Fruit fly (Drosophila melanogaster) whole organism, embryonic: ENCODE results near the gene Lasp.
A peak's percentile ranks its signal among the peaks of the same experiment; 100 is the strongest.

Source experiments
- Ada2b ChIP-seq: fragments of 200-800 bp; sonication (Bioruptor generic); IDR thresholded peaks from 2 replicates; pipeline ENCODE4 v1.3.6; 2022; ENCODE audit warnings: missing biosample characterization, missing genetic modification characterization
- CG11085 ChIP-seq: fragments of 200-800 bp; sonication (Bioruptor generic); IDR thresholded peaks from 2 replicates; pipeline ENCODE4 v1.3.6; 2022; ENCODE audit warnings: missing biosample characterization, missing genetic modification characterization
- CG13775 ChIP-seq: fragments of 200-800 bp; sonication (Bioruptor generic); optimal IDR thresholded peaks from 3 replicates; lab custom pipeline; 2017; ENCODE audit warnings: missing biosample characterization, mild to moderate bottlenecking, missing genetic modification characterization
- CG14441 ChIP-seq: fragments of 200-800 bp; sonication (Bioruptor generic); IDR thresholded peaks from 2 replicates; pipeline ENCODE4 v1.3.6; 2022; ENCODE audit warnings: missing biosample characterization, missing genetic modification characterization
- CG15011 ChIP-seq: fragments of 200-800 bp; sonication (Bioruptor generic); optimal IDR thresholded peaks from 3 replicates; lab custom pipeline; 2018; ENCODE audit warnings: missing biosample characterization, mild to moderate bottlenecking, missing genetic modification characterization
- CG15479 ChIP-seq: fragments of 200-800 bp; sonication (Bioruptor generic); optimal IDR thresholded peaks from 3 replicates; lab custom pipeline; 2019; ENCODE audit warnings: missing biosample characterization, mild to moderate bottlenecking, missing genetic modification characterization, moderate library complexity
- CG16779 ChIP-seq: fragments of 200-800 bp; sonication (Bioruptor generic); IDR thresholded peaks from 2 replicates; pipeline ENCODE4 v1.3.6; 2022; ENCODE audit warnings: missing biosample characterization, missing genetic modification characterization
- CG17328 ChIP-seq: fragments of 200-800 bp; sonication (Bioruptor generic); IDR thresholded peaks from 2 replicates; pipeline ENCODE4 v1.3.6; 2022; ENCODE audit warnings: missing biosample characterization, missing genetic modification characterization
- CG18599 ChIP-seq: fragments of 200-800 bp; sonication (Bioruptor generic); optimal IDR thresholded peaks from 3 replicates; lab custom pipeline; 2017; ENCODE audit warnings: missing biosample characterization, missing genetic modification characterization, mild to moderate bottlenecking, moderate library complexity, missing genetic modification reagents
- CG2678 ChIP-seq: fragments of 200-800 bp; sonication (Bioruptor generic); optimal IDR thresholded peaks from 3 replicates; lab custom pipeline; 2019; ENCODE audit warnings: missing biosample characterization, mild to moderate bottlenecking, missing genetic modification characterization, moderate library complexity
- CG2875 ChIP-seq: fragments of 200-800 bp; sonication (Bioruptor generic); optimal IDR thresholded peaks from 2 replicates; lab custom pipeline; 2017; ENCODE audit warnings: missing biosample characterization, mild to moderate bottlenecking, missing genetic modification characterization, missing genetic modification reagents
- CG30431 ChIP-seq: fragments of 200-800 bp; sonication (Bioruptor generic); optimal IDR thresholded peaks from 2 replicates; lab custom pipeline; 2017; ENCODE audit warnings: missing biosample characterization, missing genetic modification characterization
- CG31441 ChIP-seq: fragments of 200-800 bp; sonication (Bioruptor generic); IDR thresholded peaks from 2 replicates; pipeline ENCODE4 v1.3.6; 2022; ENCODE audit warnings: missing biosample characterization, missing genetic modification characterization
- CG3407 ChIP-seq: fragments of 200-800 bp; sonication (Bioruptor generic); optimal IDR thresholded peaks from 2 replicates; lab custom pipeline; 2018; ENCODE audit warnings: missing biosample characterization, mild to moderate bottlenecking, missing genetic modification characterization
- CG3847 ChIP-seq: fragments of 200-800 bp; sonication (Bioruptor generic); IDR thresholded peaks from 2 replicates; pipeline ENCODE4 v1.3.6; 2022; ENCODE audit warnings: missing biosample characterization, missing genetic modification characterization
- CG4404 ChIP-seq: fragments of 200-800 bp; sonication (Bioruptor generic); IDR thresholded peaks from 2 replicates; pipeline ENCODE4 v1.3.6; 2022; ENCODE audit warnings: missing biosample characterization, missing genetic modification characterization
- CG6683 ChIP-seq: fragments of 200-800 bp; sonication (Bioruptor generic); optimal IDR thresholded peaks from 2 replicates; lab custom pipeline; 2017; ENCODE audit warnings: missing biosample characterization, mild to moderate bottlenecking, missing genetic modification characterization, missing genetic modification reagents
- CG8944 ChIP-seq: fragments of 200-800 bp; sonication (Bioruptor generic); optimal IDR thresholded peaks from 3 replicates; lab custom pipeline; 2016; ENCODE audit warnings: missing biosample characterization, missing genetic modification characterization
- CG9215 ChIP-seq: fragments of 200-800 bp; sonication (Bioruptor generic); IDR thresholded peaks from 2 replicates; pipeline ENCODE4 v1.3.6; 2022; ENCODE audit warnings: missing biosample characterization, missing genetic modification characterization
- Drgx ChIP-seq: fragments of 200-800 bp; sonication (Bioruptor generic); IDR thresholded peaks from 2 replicates; pipeline ENCODE4 v1.3.6; 2022; ENCODE audit warnings: missing biosample characterization, missing genetic modification characterization
- E2f2 ChIP-seq: fragments of 200-800 bp; sonication (Bioruptor generic); IDR thresholded peaks from 2 replicates; pipeline ENCODE4 v1.3.6; 2022; ENCODE audit warnings: missing biosample characterization, missing genetic modification characterization
- H2.0 ChIP-seq: fragments of 200-800 bp; sonication (Bioruptor generic); IDR thresholded peaks from 2 replicates; pipeline ENCODE4 v1.3.6; 2022; ENCODE audit warnings: missing biosample characterization, missing genetic modification characterization
- HHEX ChIP-seq: fragments of 200-800 bp; sonication (Bioruptor generic); optimal IDR thresholded peaks from 3 replicates; lab custom pipeline; 2017; ENCODE audit warnings: missing biosample characterization, mild to moderate bottlenecking, missing genetic modification characterization, missing genetic modification reagents
- HLH3B ChIP-seq: fragments of 200-800 bp; sonication (Bioruptor generic); IDR thresholded peaks from 2 replicates; pipeline ENCODE4 v1.3.6; 2022; ENCODE audit warnings: missing biosample characterization, missing genetic modification characterization
- Hr51 ChIP-seq, 2 experiments: fragments of 200-800 bp; sonication (Bioruptor generic); optimal IDR thresholded peaks; 2 replicates in 1 of 2; 3 replicates in 1 of 2; lab custom pipeline; 2016 to 2018; ENCODE audit warnings: missing biosample characterization in 2 of 2, missing genetic modification characterization in 2 of 2, mild to moderate bottlenecking in 1 of 2, moderate library complexity in 1 of 2
- MTF-1 ChIP-seq: fragments of 200-800 bp; sonication (Bioruptor generic); optimal IDR thresholded peaks from 2 replicates; lab custom pipeline; 2018; ENCODE audit warnings: missing biosample characterization, mild to moderate bottlenecking, missing genetic modification characterization, borderline replicate concordance
- Max ChIP-seq: fragments of 200-800 bp; sonication (Bioruptor generic); optimal IDR thresholded peaks from 2 replicates; lab custom pipeline; 2016; ENCODE audit warnings: missing biosample characterization, mild to moderate bottlenecking, missing genetic modification characterization
- PHDP ChIP-seq: fragments of 200-800 bp; sonication (Bioruptor generic); optimal IDR thresholded peaks from 3 replicates; lab custom pipeline; 2018; ENCODE audit warnings: missing biosample characterization, mild to moderate bottlenecking, missing genetic modification characterization, moderate library complexity
- Six4 ChIP-seq: fragments of 200-800 bp; sonication (Bioruptor generic); optimal IDR thresholded peaks from 2 replicates; lab custom pipeline; 2016; ENCODE audit warnings: missing biosample characterization, missing genetic modification characterization
- Ssrp ChIP-seq: fragments of 200-800 bp; sonication (Bioruptor generic); optimal IDR thresholded peaks from 2 replicates; lab custom pipeline; 2018; ENCODE audit warnings: missing biosample characterization, mild to moderate bottlenecking, missing genetic modification characterization, moderate library complexity
- Taf1 ChIP-seq: fragments of 200-800 bp; sonication (Bioruptor generic); IDR thresholded peaks from 2 replicates; pipeline ENCODE4 v1.3.6; 2022; ENCODE audit warnings: missing biosample characterization, missing genetic modification characterization
- Xbp1 ChIP-seq: fragments of 200-800 bp; sonication (Bioruptor generic); optimal IDR thresholded peaks from 3 replicates; lab custom pipeline; 2016; ENCODE audit warnings: missing biosample characterization, mild to moderate bottlenecking, missing genetic modification characterization
- Xrp1 ChIP-seq: fragments of 200-800 bp; sonication (Bioruptor generic); IDR thresholded peaks from 2 replicates; pipeline ENCODE4 v1.3.6; 2022; ENCODE audit warnings: missing biosample characterization, missing genetic modification characterization
- cas ChIP-seq: fragments of 200-800 bp; sonication (Bioruptor generic); IDR thresholded peaks from 2 replicates; pipeline ENCODE4 v1.3.6; 2022; ENCODE audit warnings: missing biosample characterization, missing genetic modification characterization
- caup ChIP-seq: fragments of 200-800 bp; sonication (Bioruptor generic); optimal IDR thresholded peaks from 3 replicates; lab custom pipeline; 2017; ENCODE audit warnings: missing biosample characterization, mild to moderate bottlenecking, missing genetic modification characterization, moderate library complexity; ENCODE audit not compliant: severe bottlenecking
- ci ChIP-seq: fragments of 200-800 bp; sonication (Bioruptor generic); IDR thresholded peaks from 3 replicates; pipeline ENCODE4 v1.3.6; 2022; ENCODE audit warnings: missing biosample characterization, missing genetic modification characterization
- dmrt11E ChIP-seq: fragments of 200-800 bp; sonication (Bioruptor generic); optimal IDR thresholded peaks from 3 replicates; lab custom pipeline; 2018; ENCODE audit warnings: missing biosample characterization, mild to moderate bottlenecking, missing genetic modification characterization, moderate library complexity
- dmrt99B ChIP-seq: fragments of 200-800 bp; sonication (Bioruptor generic); optimal IDR thresholded peaks from 2 replicates; lab custom pipeline; 2018; ENCODE audit warnings: missing biosample characterization, mild to moderate bottlenecking, missing genetic modification characterization, moderate library complexity
- pho ChIP-seq: fragments of 200-800 bp; sonication (Bioruptor generic); optimal IDR thresholded peaks from 2 replicates; lab custom pipeline; 2016; ENCODE audit warnings: missing biosample characterization, missing genetic modification characterization
- phol ChIP-seq: fragments of 200-800 bp; sonication (Bioruptor generic); optimal IDR thresholded peaks from 3 replicates; lab custom pipeline; 2018; ENCODE audit warnings: missing biosample characterization, mild to moderate bottlenecking, missing genetic modification characterization, moderate library complexity
- rib ChIP-seq: fragments of 200-800 bp; sonication (Bioruptor generic); IDR thresholded peaks from 2 replicates; pipeline ENCODE4 v1.3.6; 2022; ENCODE audit warnings: missing biosample characterization, missing genetic modification characterization
- sens ChIP-seq: fragments of 200-800 bp; sonication (Bioruptor generic); peaks from one replicate; lab custom pipeline; 2016; ENCODE audit warnings: missing biosample characterization, missing genetic modification characterization
- slbo ChIP-seq: fragments of 200-800 bp; sonication (Bioruptor generic); IDR thresholded peaks from 2 replicates; pipeline ENCODE4 v1.3.6; 2022; ENCODE audit warnings: missing biosample characterization, missing genetic modification characterization
- so ChIP-seq: fragments of 200-800 bp; sonication (Bioruptor generic); IDR thresholded peaks from 3 replicates; pipeline ENCODE4 v1.3.6; 2022; ENCODE audit warnings: missing biosample characterization, missing genetic modification characterization
- tgo ChIP-seq: fragments of 200-800 bp; sonication (Bioruptor generic); IDR thresholded peaks from 3 replicates; pipeline ENCODE4 v1.3.6; 2022; ENCODE audit warnings: missing biosample characterization, missing genetic modification characterization
- unpg ChIP-seq: fragments of 200-800 bp; sonication (Bioruptor generic); optimal IDR thresholded peaks from 3 replicates; lab custom pipeline; 2018; ENCODE audit warnings: missing biosample characterization, mild to moderate bottlenecking, missing genetic modification characterization, moderate library complexity
- zf30C ChIP-seq: fragments of 200-800 bp; sonication (Bioruptor generic); optimal IDR thresholded peaks from 3 replicates; lab custom pipeline; 2018; ENCODE audit warnings: missing biosample characterization, mild to moderate bottlenecking, missing genetic modification characterization
- zfh1 ChIP-seq: fragments of 200-800 bp; sonication (Bioruptor generic); IDR thresholded peaks from 3 replicates; pipeline ENCODE4 v1.3.6; 2022; ENCODE audit warnings: missing biosample characterization, missing genetic modification characterization

Gene Lasp

dm6 chr3L:16710258-16711020 lies 1.0 kb downstream of the Lasp start (continued):
- TF ChIP-seq CG16779 (GFP tag; lab: Robert Waterston, UW) (no peak), Xbp1 (GFP tag; lab: Kevin White, UChicago) (no peak), PHDP (tag; lab: Kevin White, UChicago) (peak; percentile 29), ci (GFP tag; lab: Robert Waterston, UW) (0 out of 3 replicates have a peak, but pooled peaks have one; percentile 38), CG6683 (GFP tag; lab: Kevin White, UChicago) (peak; percentile 28), CG17328 (GFP tag; lab: Robert Waterston, UW) (0 out of 2 replicates have a peak, but pooled peaks have one; percentile 19), phol (tag; lab: Kevin White, UChicago) (peak; percentile 50), Six4 (GFP tag; lab: Kevin White, UChicago) (peak; percentile 36), CG8944 (GFP tag; lab: Kevin White, UChicago) (no peak), CG15479 (no peak), dmrt99B (tag; lab: Kevin White, UChicago) (peak; percentile 53), CG2875 (GFP tag; lab: Kevin White, UChicago) (no peak), CG9215 (peak; percentile 48; the same call in 1 of the 2 replicates), CG14441 (GFP tag; lab: Robert Waterston, UW) (peak; percentile 63), HHEX (GFP tag; lab: Kevin White, UChicago) (peak; percentile 31), CG30431 (GFP tag; lab: Kevin White, UChicago) (peak; percentile 1), Ssrp (tag; lab: Kevin White, UChicago) (peak; percentile 6), cas (GFP tag; lab: Robert Waterston, UW) (no peak), caup (GFP tag; lab: Kevin White, UChicago) (peak; percentile 41), Hr51 (GFP tag; optimal IDR thresholded peaks at IDR 0.05; lab: Kevin White, UChicago) (peak in 1 of 2 experiments; percentile 19), Ada2b (GFP tag; lab: Robert Waterston, UW) (peak; percentile 43), zf30C (GFP tag; lab: Kevin White, UChicago) (peak; percentile 63), CG15011 (no peak), CG4404 (GFP tag; lab: Robert Waterston, UW) (peak; percentile 43; the same call in 1 of the 2 replicates), pho (GFP tag; lab: Kevin White, UChicago) (no peak), H2.0 (no peak), CG3847 (GFP tag; lab: Robert Waterston, UW) (peak; percentile 29; the same call in 1 of the 2 replicates), sens (GFP tag; lab: Kevin White, UChicago) (peak; percentile 65), unpg (GFP tag; lab: Kevin White, UChicago) (peak; percentile 60), Xrp1 (GFP tag; lab: Robert Waterston, UW) (peak; percentile 70), Taf1 (peak; percentile 9; the same call in 1 of the 2 replicates), MTF-1 (GFP tag; lab: Kevin White, UChicago) (no peak), CG18599 (GFP tag; lab: Kevin White, UChicago) (peak; percentile 74), CG31441 (GFP tag; lab: Robert Waterston, UW) (peak; percentile 67), dmrt11E (tag; lab: Kevin White, UChicago) (peak; percentile 42), slbo (peak; percentile 51), Drgx (GFP tag; lab: Robert Waterston, UW) (peak; percentile 77), CG3407 (GFP tag; lab: Kevin White, UChicago) (peak; percentile 1), CG13775 (peak; percentile 28), rib (GFP tag; lab: Robert Waterston, UW) (0 out of 2 replicates have a peak, but pooled peaks have one; percentile 8), so (GFP tag; lab: Robert Waterston, UW) (0 out of 3 replicates have a peak, but pooled peaks have one; percentile 39), Max (GFP tag; lab: Kevin White, UChicago) (no peak), E2f2 (peak; percentile 28; the same call in 1 of the 2 replicates), zfh1 (GFP tag; lab: Robert Waterston, UW) (0 out of 3 replicates have a peak, but pooled peaks have one; percentile 32), HLH3B (GFP tag; lab: Robert Waterston, UW) (peak; percentile 35; the same call in 1 of the 2 replicates), CG11085 (GFP tag; lab: Robert Waterston, UW) (0 out of 2 replicates have a peak, but pooled peaks have one; percentile 18), CG2678 (tag; lab: Kevin White, UChicago) (peak; percentile 41), tgo (GFP tag; lab: Robert Waterston, UW) (peak; percentile 60; the same call in 2 of the 3 replicates)
